Fruit fly (Drosophila melanogaster) whole organism, adult: Measurements from ENCODE around the gene RpS15Aa.

Source experiments
- CG11617 ChIP-seq: fragments of 200-800 bp; sonication (Bioruptor generic); optimal IDR thresholded peaks from 2 replicates; lab custom pipeline; 2017; ENCODE audit warnings: mild to moderate bottlenecking, missing biosample characterization, missing genetic modification reagents, missing genetic modification characterization
- CG12768 ChIP-seq: fragments of 200-800 bp; sonication (Bioruptor generic); optimal IDR thresholded peaks from 2 replicates; lab custom pipeline; 2017; ENCODE audit warnings: missing biosample characterization, missing genetic modification characterization, mild to moderate bottlenecking, moderate library complexity, missing genetic modification reagents
- CG14711 ChIP-seq: fragments of 200-800 bp; sonication (Bioruptor generic); optimal IDR thresholded peaks from 2 replicates; lab custom pipeline; 2018; ENCODE audit warnings: missing biosample characterization, mild to moderate bottlenecking, missing genetic modification characterization, moderate library complexity
- CG1620 ChIP-seq: fragments of 200-800 bp; sonication (Bioruptor generic); optimal IDR thresholded peaks from 2 replicates; lab custom pipeline; 2016; ENCODE audit warnings: missing biosample characterization, missing genetic modification characterization
- CG33017 ChIP-seq: fragments of 200-800 bp; sonication (Bioruptor generic); optimal IDR thresholded peaks from 2 replicates; lab custom pipeline; 2018; ENCODE audit warnings: missing biosample characterization, mild to moderate bottlenecking, missing genetic modification characterization, moderate library complexity
- CG5204 ChIP-seq: fragments of 200-800 bp; sonication (Bioruptor generic); optimal IDR thresholded peaks from 2 replicates; lab custom pipeline; 2016; ENCODE audit warnings: missing biosample characterization, missing genetic modification characterization
- CG7045 ChIP-seq: fragments of 200-800 bp; sonication (Bioruptor generic); optimal IDR thresholded peaks from 2 replicates; lab custom pipeline; 2017; ENCODE audit warnings: missing biosample characterization, mild to moderate bottlenecking, missing genetic modification characterization
- CG7101 ChIP-seq: fragments of 200-800 bp; sonication (Bioruptor generic); optimal IDR thresholded peaks from 2 replicates; lab custom pipeline; 2018; ENCODE audit warnings: missing biosample characterization, mild to moderate bottlenecking, missing genetic modification characterization, moderate library complexity
- Clk ChIP-seq: fragments of 200-800 bp; sonication (Bioruptor generic); optimal IDR thresholded peaks from 2 replicates; lab custom pipeline; 2017; ENCODE audit warnings: missing biosample characterization, missing genetic modification characterization
- Crg-1 ChIP-seq: fragments of 200-800 bp; sonication (Bioruptor generic); optimal IDR thresholded peaks from 2 replicates; lab custom pipeline; 2016; ENCODE audit warnings: missing biosample characterization, missing genetic modification characterization
- Hr96 ChIP-seq: fragments of 200-800 bp; sonication (Bioruptor generic); optimal IDR thresholded peaks from 2 replicates; lab custom pipeline; 2016; ENCODE audit warnings: missing biosample characterization, missing genetic modification characterization
- Mnt ChIP-seq: fragments of 200-800 bp; sonication (Bioruptor generic); optimal IDR thresholded peaks from 2 replicates; lab custom pipeline; 2016; ENCODE audit warnings: missing biosample characterization, mild to moderate bottlenecking, missing genetic modification characterization
- bab1 ChIP-seq: fragments of 200-800 bp; sonication (Bioruptor generic); optimal IDR thresholded peaks from 3 replicates; lab custom pipeline; 2019; ENCODE audit warnings: missing biosample characterization, mild to moderate bottlenecking, missing genetic modification characterization, moderate library complexity
- cic ChIP-seq: fragments of 200-800 bp; sonication (Bioruptor generic); optimal IDR thresholded peaks from 2 replicates; lab custom pipeline; 2017; ENCODE audit warnings: missing biosample characterization, mild to moderate bottlenecking, missing genetic modification characterization, moderate library complexity
- cnc ChIP-seq, 2 experiments: fragments of >200 bp; optimal IDR thresholded peaks; 2 replicates each; lab custom pipeline; 2017
- kay ChIP-seq: fragments of 200-800 bp; sonication (Bioruptor generic); peaks from one replicate; lab custom pipeline; 2016; ENCODE audit warnings: missing biosample characterization, missing genetic modification characterization, borderline replicate concordance
- ovo ChIP-seq: fragments of 200-800 bp; sonication (Bioruptor generic); optimal IDR thresholded peaks from 2 replicates; lab custom pipeline; 2016; ENCODE audit warnings: missing biosample characterization, missing genetic modification characterization
- pad ChIP-seq: fragments of 200-800 bp; sonication (Bioruptor generic); optimal IDR thresholded peaks from 3 replicates; lab custom pipeline; 2017; ENCODE audit warnings: missing biosample characterization, missing genetic modification characterization, mild to moderate bottlenecking, moderate library complexity, missing genetic modification reagents
- tj ChIP-seq: fragments of 200-800 bp; sonication (Bioruptor generic); optimal IDR thresholded peaks from 3 replicates; lab custom pipeline; 2017; ENCODE audit warnings: missing biosample characterization, mild to moderate bottlenecking, missing genetic modification characterization, moderate library complexity
- toe ChIP-seq: fragments of 200-800 bp; sonication (Bioruptor generic); optimal IDR thresholded peaks from 2 replicates; lab custom pipeline; 2016; ENCODE audit warnings: missing biosample characterization, missing genetic modification characterization

Gene RpS15Aa

DNA sequence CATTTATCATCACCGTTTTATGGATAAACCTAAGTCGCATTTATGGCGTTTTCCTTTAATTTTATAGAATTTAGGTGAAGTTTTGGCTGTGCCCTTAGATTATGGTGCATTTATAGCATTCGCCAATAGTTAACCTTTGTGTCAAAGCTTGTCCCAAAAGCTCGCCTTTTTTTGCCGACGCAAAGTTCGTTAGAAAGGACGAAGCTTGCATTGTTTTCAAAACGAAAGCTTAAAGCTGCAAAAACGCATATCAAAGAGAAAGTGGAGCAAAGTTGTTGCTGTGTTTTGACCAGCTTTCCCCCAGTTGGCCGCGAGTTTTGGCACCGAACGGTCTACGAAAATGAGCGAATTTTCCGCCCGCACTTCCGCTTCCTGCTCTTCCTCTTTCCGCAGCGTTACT lies 21.4 kb upstream of the RpS15Aa start, which contains the start of gene Syt12:
TSS of gene Syt12 (plus strand) at position 301 of the 400 bp plus-strand sequence.
- TF ChIP-seq CG11617 = no peak
- no peak for TF ChIP-seq CG7101
- no peak for TF ChIP-seq cnc (optimal IDR thresholded peaks at IDR 0.05; lab: Kevin White, UChicago)
- no peak for TF ChIP-seq CG33017 (tag; lab: Kevin White, UChicago)
- TF ChIP-seq Mnt = no peak
- no peak for TF ChIP-seq bab1
- TF ChIP-seq CG12768 (GFP tag; lab: Kevin White, UChicago) = no peak
- no peak for TF ChIP-seq CG7045 (GFP tag; lab: Kevin White, UChicago)
- no peak for TF ChIP-seq Clk (GFP tag; lab: Kevin White, UChicago)
- no peak for TF ChIP-seq pad (GFP tag; lab: Kevin White, UChicago)
- TF ChIP-seq tj = no peak

- TF ChIP-seq pad (GFP tag; lab: Kevin White, UChicago) (peak; percentile 96), CG7045 (GFP tag; lab: Kevin White, UChicago) (no peak)
Measured at dm6 chrX:13358240-13358799, 20.8 kb upstream of the RpS15Aa start.

- no peak for TF ChIP-seq bab1
- TF ChIP-seq toe (GFP tag; lab: Kevin White, UChicago) = no peak
- TF ChIP-seq CG7045 (GFP tag; lab: Kevin White, UChicago) = no peak
- no peak for TF ChIP-seq Clk (GFP tag; lab: Kevin White, UChicago)
- TF ChIP-seq CG12768 (GFP tag; lab: Kevin White, UChicago) = no peak
- no peak for TF ChIP-seq Crg-1 (GFP tag; lab: Kevin White, UChicago)
- no peak for TF ChIP-seq Hr96 (GFP tag; lab: Kevin White, UChicago)
- no peak for TF ChIP-seq cic (GFP tag; lab: Kevin White, UChicago)
- TF ChIP-seq cnc (optimal IDR thresholded peaks at IDR 0.05; lab: Kevin White, UChicago) = no peak
- TF ChIP-seq kay (GFP tag; lab: Kevin White, UChicago) = no peak
- no peak for TF ChIP-seq CG5204 (GFP tag; lab: Kevin White, UChicago)
- no peak for TF ChIP-seq pad (GFP tag; lab: Kevin White, UChicago)
- TF ChIP-seq CG11617 = no peak
- no peak for TF ChIP-seq ovo
- TF ChIP-seq CG33017 (tag; lab: Kevin White, UChicago) = no peak
- TF ChIP-seq CG14711 = no peak
- no peak for TF ChIP-seq tj
- no peak for TF ChIP-seq CG1620
- no peak for TF ChIP-seq Mnt
Measured at dm6 chrX:13346998-13347397, 9.5 kb upstream of the RpS15Aa start.

DNA sequence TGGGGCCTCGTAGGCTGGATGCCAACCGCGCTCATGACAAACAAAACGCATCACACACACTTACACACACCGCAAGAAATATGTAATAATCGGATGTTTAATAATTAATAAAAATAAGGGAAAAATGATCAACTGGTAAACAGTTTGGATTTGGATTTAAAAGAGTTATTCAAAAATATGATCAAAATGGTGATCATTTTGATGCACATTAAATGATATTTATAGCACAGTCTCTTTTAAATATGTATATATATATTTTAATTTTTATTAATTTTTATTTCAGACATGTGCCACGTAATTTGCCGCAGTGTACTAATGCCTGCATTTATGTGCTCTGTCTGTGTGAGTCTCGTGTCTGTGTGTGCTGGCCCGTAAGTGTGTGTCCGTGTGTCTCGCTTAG lies 7.8 kb upstream of the RpS15Aa start:
- TF ChIP-seq bab1 (no peak), kay (GFP tag; lab: Kevin White, UChicago) (no peak), CG12768 (GFP tag; lab: Kevin White, UChicago) (peak; percentile 44), tj (peak; percentile 4), CG14711 (peak; percentile 20), Clk (GFP tag; lab: Kevin White, UChicago) (no peak), CG11617 (peak; percentile 17), CG7101 (peak; percentile 25), CG7045 (GFP tag; lab: Kevin White, UChicago) (peak; percentile 47), CG33017 (tag; lab: Kevin White, UChicago) (peak; percentile 38), Hr96 (GFP tag; lab: Kevin White, UChicago) (no peak), pad (GFP tag; lab: Kevin White, UChicago) (peak; percentile 6)

DNA sequence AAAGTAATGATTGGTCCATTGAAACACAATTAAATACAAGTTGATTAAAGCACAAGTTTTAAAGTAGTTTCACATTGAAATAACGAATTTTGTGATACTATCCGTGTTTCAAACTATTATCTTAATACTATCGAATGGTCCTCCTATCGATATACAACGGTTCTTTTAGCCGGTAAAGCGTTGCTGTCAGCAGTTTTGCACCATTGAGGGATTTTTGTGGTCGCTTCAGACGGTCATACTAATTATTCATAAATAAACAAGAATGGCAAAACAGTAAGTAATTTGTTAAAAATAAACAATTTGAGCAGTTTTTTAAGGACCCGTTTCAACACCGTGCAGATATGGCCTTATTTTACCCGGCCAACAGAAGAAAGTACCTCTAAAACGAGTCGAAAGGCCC lies 608 bp upstream of the RpS15Aa start, which contains the start of gene CG15747:
TSS of gene CG15747 (plus strand) at position 206 of the 400 bp plus-strand sequence.
- TF ChIP-seq kay (GFP tag; lab: Kevin White, UChicago) (no peak), cic (GFP tag; lab: Kevin White, UChicago) (no peak), Hr96 (GFP tag; lab: Kevin White, UChicago) (no peak), tj (peak; percentile 92), CG11617 (no peak), cnc (optimal IDR thresholded peaks at IDR 0.05; lab: Kevin White, UChicago) (no peak), CG7045 (GFP tag; lab: Kevin White, UChicago) (no peak), toe (GFP tag; lab: Kevin White, UChicago) (no peak), CG12768 (GFP tag; lab: Kevin White, UChicago) (no peak), ovo (no peak), Crg-1 (GFP tag; lab: Kevin White, UChicago) (no peak), CG5204 (GFP tag; lab: Kevin White, UChicago) (no peak), bab1 (peak; percentile 5)

DNA sequence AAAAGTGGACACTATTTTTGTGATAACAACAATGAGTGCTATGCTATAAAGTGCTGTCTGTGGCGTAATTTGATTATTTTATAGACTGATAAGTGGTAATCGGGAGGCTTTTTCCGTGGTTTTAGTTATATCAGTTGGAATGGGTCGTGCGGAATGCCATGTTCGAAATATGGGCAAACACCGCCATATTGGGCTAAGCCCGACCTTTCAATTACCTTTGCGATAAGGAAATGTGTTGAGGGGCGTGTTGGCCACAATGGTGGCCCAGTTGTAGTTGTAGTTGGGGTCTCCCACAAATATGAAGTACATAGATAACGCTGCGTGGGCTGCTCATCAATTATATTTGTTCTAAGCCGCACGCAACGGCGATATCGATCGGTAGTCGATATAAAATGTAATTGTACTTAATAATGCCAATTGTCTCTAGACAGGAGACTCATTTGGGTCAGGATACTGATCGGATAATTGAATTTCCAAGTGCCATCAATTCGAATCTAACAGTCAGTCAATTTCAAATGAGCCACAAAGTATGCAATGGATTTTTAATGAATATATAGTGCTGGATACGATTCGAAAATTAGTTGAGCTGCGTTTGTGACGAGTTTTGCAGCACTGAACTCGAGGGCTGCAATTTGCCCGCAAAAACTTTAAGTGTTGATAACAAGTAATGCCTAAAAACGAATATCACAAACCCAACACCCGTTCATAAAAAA lies 2.9 kb downstream of the RpS15Aa start:
- TF ChIP-seq cnc (optimal IDR thresholded peaks at IDR 0.05; lab: Kevin White, UChicago) (no peak), bab1 (peak; percentile 59), CG7045 (GFP tag; lab: Kevin White, UChicago) (no peak), kay (GFP tag; lab: Kevin White, UChicago) (no peak), CG5204 (GFP tag; lab: Kevin White, UChicago) (no peak), CG14711 (peak; percentile 55), CG1620 (peak; percentile 93), toe (GFP tag; lab: Kevin White, UChicago) (no peak), Hr96 (GFP tag; lab: Kevin White, UChicago) (peak; percentile 51), tj (no peak), cic (GFP tag; lab: Kevin White, UChicago) (no peak), Mnt (peak; percentile 60), CG12768 (GFP tag; lab: Kevin White, UChicago) (no peak), ovo (peak; percentile 66), CG11617 (no peak), Crg-1 (GFP tag; lab: Kevin White, UChicago) (peak; percentile 89), Clk (GFP tag; lab: Kevin White, UChicago) (no peak), pad (GFP tag; lab: Kevin White, UChicago) (peak; percentile 76), CG33017 (tag; lab: Kevin White, UChicago) (peak; percentile 13), CG7101 (peak; percentile 81)
